Worm (Caenorhabditis elegans) whole organism, L2 larva: Measurements from ENCODE around the gene gbb-2.
A peak's percentile ranks its signal among the peaks of the same experiment; 100 is the strongest.

ENCODE experiments used
- lin-11 ChIP-seq: fragments of 150-350 bp; sonication (generic microtip); optimal IDR thresholded peaks from 2 replicates; lab custom pipeline; 2014; ENCODE audit warnings: missing biosample characterization, missing genetic modification characterization, inconsistent platforms, mixed read lengths
- nhr-237 ChIP-seq: fragments of 150-350 bp; optimal IDR thresholded peaks from 2 replicates; lab custom pipeline; 2014; ENCODE audit warnings: missing biosample characterization, missing genetic modification characterization
- nhr-77 ChIP-seq: fragments of 150-350 bp; optimal IDR thresholded peaks from 2 replicates; lab custom pipeline; 2014; ENCODE audit warnings: missing biosample characterization, missing genetic modification characterization
- sma-3 ChIP-seq: sonication (generic microtip); optimal IDR thresholded peaks from 2 replicates; lab custom pipeline; 2016; ENCODE audit warnings: missing genetic modification reagents, missing genetic modification characterization, missing compliant biosample characterization
- unc-39 ChIP-seq: fragments of 150-350 bp; optimal IDR thresholded peaks from 2 replicates; lab custom pipeline; 2014; ENCODE audit warnings: missing biosample characterization, missing genetic modification characterization
- unc-55 ChIP-seq: fragments of 150-350 bp; sonication (generic microtip); optimal IDR thresholded peaks from 3 replicates; lab custom pipeline; 2014; ENCODE audit warnings: missing biosample characterization, missing genetic modification reagents, missing genetic modification characterization
- ztf-4 ChIP-seq: fragments of 150-350 bp; optimal IDR thresholded peaks from 2 replicates; lab custom pipeline; 2014; ENCODE audit warnings: missing biosample characterization, missing genetic modification characterization

- TF ChIP-seq lin-11 (tag; lab: Kevin White, UChicago) (no peak), nhr-237 (tag; lab: Kevin White, UChicago) (no peak), sma-3 (GFP tag; lab: Kevin White, UChicago) (peak; percentile 60), nhr-77 (tag; lab: Kevin White, UChicago) (no peak), unc-55 (GFP tag; lab: Kevin White, UChicago) (no peak), unc-39 (tag; lab: Kevin White, UChicago) (no peak), ztf-4 (tag; lab: Kevin White, UChicago) (no peak)
These were observed 56.7 kb downstream of the gbb-2 start for ce11 chrIV:4449843-4450242.
